Worm (Caenorhabditis elegans) whole organism, L2 larva: ENCODE data around the gene W05E10.1.

Experiments used
- ZK546.5 ChIP-seq: sonication (generic microtip); optimal IDR thresholded peaks from 2 replicates; lab custom pipeline; 2017; ENCODE audit warnings: missing biosample characterization, missing genetic modification characterization
- alr-1 ChIP-seq: fragments of 150-350 bp; optimal IDR thresholded peaks from 2 replicates; lab custom pipeline; 2014; ENCODE audit warnings: missing biosample characterization, missing genetic modification characterization
- aly-2 ChIP-seq: fragments of 150-350 bp; optimal IDR thresholded peaks from 2 replicates; lab custom pipeline; 2014; ENCODE audit warnings: missing biosample characterization, missing genetic modification characterization
- ama-1 ChIP-seq: fragments of 150-350 bp; optimal IDR thresholded peaks from 2 replicates; lab custom pipeline; 2018; ENCODE audit warnings: inconsistent platforms
- blmp-1 ChIP-seq: sonication (generic microtip); optimal IDR thresholded peaks from 2 replicates; lab custom pipeline; 2017; ENCODE audit warnings: missing genetic modification characterization, mild to moderate bottlenecking, missing compliant biosample characterization, antibody characterized with exemption, moderate library complexity; ENCODE audit not compliant: insufficient read depth
- egl-27 ChIP-seq: sonication (generic microtip); optimal IDR thresholded peaks from 3 replicates; lab custom pipeline; 2017; ENCODE audit warnings: missing biosample characterization, missing genetic modification reagents, missing genetic modification characterization
- elt-1 ChIP-seq: fragments of 150-350 bp; optimal IDR thresholded peaks from 2 replicates; lab custom pipeline; 2014; ENCODE audit warnings: missing biosample characterization, missing genetic modification characterization
- fos-1 ChIP-seq: fragments of 150-350 bp; optimal IDR thresholded peaks from 2 replicates; lab custom pipeline; 2014; ENCODE audit warnings: missing biosample characterization, missing genetic modification characterization
- nhr-11 ChIP-seq: fragments of 150-350 bp; optimal IDR thresholded peaks from 2 replicates; lab custom pipeline; 2014; ENCODE audit warnings: missing biosample characterization, missing genetic modification characterization
- nhr-237 ChIP-seq: fragments of 150-350 bp; optimal IDR thresholded peaks from 2 replicates; lab custom pipeline; 2014; ENCODE audit warnings: missing biosample characterization, missing genetic modification characterization
- peb-1 ChIP-seq: fragments of 150-350 bp; optimal IDR thresholded peaks from 2 replicates; lab custom pipeline; 2014; ENCODE audit warnings: missing biosample characterization, missing genetic modification characterization
- snpc-4 ChIP-seq: fragments of 150-350 bp; optimal IDR thresholded peaks from 2 replicates; lab custom pipeline; 2014; ENCODE audit warnings: missing biosample characterization, missing genetic modification characterization

DNA sequence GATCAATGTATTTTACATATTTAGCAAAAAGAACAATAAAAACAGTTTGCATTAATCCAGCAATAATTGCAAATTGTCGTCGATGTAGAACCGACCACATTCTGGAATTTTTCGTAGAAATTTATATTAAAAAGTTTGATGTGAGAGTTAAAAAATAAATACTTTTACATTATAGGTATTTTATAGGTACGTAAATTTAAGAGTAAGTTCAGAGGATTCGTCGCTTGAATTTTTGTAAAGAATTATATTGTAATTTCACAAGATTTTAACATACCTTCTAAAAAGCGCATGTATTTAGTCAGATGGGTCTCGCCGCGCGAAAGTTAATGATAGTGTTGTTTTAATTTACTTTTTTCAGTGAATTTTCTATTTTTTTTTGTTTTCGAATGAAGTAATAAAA, 38.6 kb upstream of the W05E10.1 start, which contains the start of gene rhr-2:
- TF ChIP-seq nhr-11 (tag; lab: Kevin White, UChicago) (no peak), blmp-1 (tag; lab: Kevin White, UChicago) (no peak), ZK546.5 (no peak), fos-1 (tag; lab: Kevin White, UChicago) (no peak), aly-2 (tag; lab: Kevin White, UChicago) (no peak), snpc-4 (tag; lab: Kevin White, UChicago) (no peak), peb-1 (tag; lab: Kevin White, UChicago) (no peak), egl-27 (no peak), ama-1 (no peak), alr-1 (tag; lab: Kevin White, UChicago) (no peak), elt-1 (tag; lab: Kevin White, UChicago) (no peak), nhr-237 (tag; lab: Kevin White, UChicago) (no peak)
